Worm (Caenorhabditis elegans) whole organism, L4/young adult: Measurements from ENCODE around the gene F54E2.2.

Source experiments
- W03F9.2 ChIP-seq: fragments of 150-350 bp; optimal IDR thresholded peaks from 2 replicates; lab custom pipeline; 2014; ENCODE audit warnings: missing biosample characterization, missing genetic modification characterization
- dao-5 ChIP-seq: sonication (generic microtip); optimal IDR thresholded peaks from 2 replicates; lab custom pipeline; 2016; ENCODE audit warnings: missing genotype, missing genetic modification characterization, moderate library complexity, missing compliant biosample characterization
- him-1 ChIP-seq: sonication (generic microtip); optimal IDR thresholded peaks from 2 replicates; lab custom pipeline; 2016; ENCODE audit warnings: missing genotype, missing genetic modification reagents, missing genetic modification characterization, missing compliant biosample characterization

- TF ChIP-seq him-1 (tag; lab: Kevin White, UChicago) (no peak), dao-5 (no peak), W03F9.2 (tag; lab: Kevin White, UChicago) (no peak)
These were observed 36.6 kb downstream of the F54E2.2 start, which contains the start of gene srj-50 for ce11 chrV:2832666-2833065.
